Worm (Caenorhabditis elegans) whole organism, L1 larva: ENCODE results near the gene F26G1.10.

Experiments used
- C16A3.4 ChIP-seq: fragments of 150-350 bp; optimal IDR thresholded peaks from 2 replicates; lab custom pipeline; 2014; ENCODE audit warnings: missing biosample characterization, missing genetic modification characterization
- aha-1 ChIP-seq: fragments of 150-350 bp; optimal IDR thresholded peaks from 2 replicates; lab custom pipeline; 2014; ENCODE audit warnings: missing biosample characterization, missing genetic modification characterization
- ama-1 ChIP-seq: fragments of 150-350 bp; optimal IDR thresholded peaks from 2 replicates; lab custom pipeline; 2014
- ceh-8 ChIP-seq: fragments of 200-800 bp; sonication (Bioruptor generic); optimal IDR thresholded peaks from 2 replicates; lab custom pipeline; 2018; ENCODE audit warnings: mild to moderate bottlenecking, missing genetic modification characterization, moderate library complexity, missing compliant biosample characterization
- efl-1 ChIP-seq, 4 experiments: fragments of 150-350 bp; optimal IDR thresholded peaks in 3 of 4; peaks in 1 of 4; 1 replicate in 1 of 4; 2 replicates in 3 of 4; lab custom pipeline; 2014; ENCODE audit warnings: missing biosample characterization in 2 of 4, missing genetic modification characterization in 2 of 4, missing genetic modification reagents in 2 of 4
- elt-3 ChIP-seq, 6 experiments: fragments of 150-350 bp in 1 of 6; sonication (generic microtip); optimal IDR thresholded peaks; 2 replicates each; lab custom pipeline; 2017 to 2018; ENCODE audit warnings: missing biosample characterization in 6 of 6, missing genetic modification characterization in 6 of 6, inconsistent platforms in 1 of 6
- fkh-4 ChIP-seq: sonication (generic microtip); optimal IDR thresholded peaks from 2 replicates; lab custom pipeline; 2016; ENCODE audit warnings: missing compliant biosample characterization, missing genetic modification characterization, borderline replicate concordance
- fkh-8 ChIP-seq: sonication (generic microtip); optimal IDR thresholded peaks from 2 replicates; lab custom pipeline; 2016; ENCODE audit warnings: mild to moderate bottlenecking, missing genetic modification characterization, missing compliant biosample characterization
- hlh-17 ChIP-seq: fragments of 200-800 bp; sonication (Bioruptor generic); optimal IDR thresholded peaks from 2 replicates; lab custom pipeline; 2018; ENCODE audit warnings: missing genetic modification characterization, mild to moderate bottlenecking, missing compliant biosample characterization, moderate library complexity, borderline replicate concordance
- irx-1 ChIP-seq: sonication (generic microtip); optimal IDR thresholded peaks from 2 replicates; lab custom pipeline; 2016; ENCODE audit warnings: missing genetic modification characterization, missing compliant biosample characterization
- isw-1 ChIP-seq: fragments of 200-800 bp; sonication (Bioruptor generic); IDR thresholded peaks from 2 replicates; pipeline ENCODE4 v1.3.6; 2022; ENCODE audit warnings: missing genetic modification characterization, missing compliant biosample characterization
- lin-14 ChIP-seq: fragments of 200-800 bp; sonication (Bioruptor generic); optimal IDR thresholded peaks from 2 replicates; lab custom pipeline; 2018; ENCODE audit warnings: mild to moderate bottlenecking, missing genetic modification characterization, moderate library complexity, missing compliant biosample characterization
- lin-15B ChIP-seq: fragments of 150-350 bp; sonication (generic microtip); optimal IDR thresholded peaks from 3 replicates; lab custom pipeline; 2014; ENCODE audit warnings: missing biosample characterization, missing genetic modification characterization
- lin-35 ChIP-seq, 2 experiments: fragments of 150-350 bp; optimal IDR thresholded peaks; 2 replicates each; lab custom pipeline; 2014; ENCODE audit warnings: missing biosample characterization in 2 of 2, missing genetic modification characterization in 2 of 2, missing genetic modification reagents in 2 of 2
- lin-39 ChIP-seq: fragments of 150-350 bp; optimal IDR thresholded peaks from 2 replicates; lab custom pipeline; 2014; ENCODE audit warnings: missing biosample characterization, missing genetic modification reagents, missing genetic modification characterization
- lsy-2 ChIP-seq, 2 experiments: fragments of 150-350 bp; optimal IDR thresholded peaks; 2 replicates each; lab custom pipeline; 2014; ENCODE audit warnings: missing biosample characterization in 2 of 2, missing genetic modification characterization in 2 of 2
- mdl-1 ChIP-seq, 2 experiments: fragments of 150-350 bp; optimal IDR thresholded peaks; 2 replicates each; lab custom pipeline; 2014 to 2017; ENCODE audit warnings: missing biosample characterization in 2 of 2, missing genetic modification characterization in 2 of 2, inconsistent platforms in 1 of 2
- mef-2 ChIP-seq: fragments of 150-350 bp; optimal IDR thresholded peaks from 2 replicates; lab custom pipeline; 2014; ENCODE audit warnings: missing biosample characterization, missing genetic modification characterization
- mep-1 ChIP-seq: fragments of 150-350 bp; optimal IDR thresholded peaks from 2 replicates; lab custom pipeline; 2014; ENCODE audit warnings: missing biosample characterization, missing genetic modification characterization
- nhr-19 ChIP-seq: fragments of 200-800 bp; sonication (Bioruptor generic); conservative IDR thresholded peaks from 2 replicates; pipeline ENCODE4 v1.3.6; 2022; ENCODE audit warnings: missing genetic modification characterization, missing compliant biosample characterization
- nhr-20 ChIP-seq: sonication (generic microtip); optimal IDR thresholded peaks from 2 replicates; lab custom pipeline; 2016; ENCODE audit warnings: mild to moderate bottlenecking, missing genetic modification characterization, missing compliant biosample characterization
- nhr-28 ChIP-seq: fragments of 150-350 bp; optimal IDR thresholded peaks from 2 replicates; lab custom pipeline; 2014; ENCODE audit warnings: missing biosample characterization, missing genetic modification characterization
- nhr-47 ChIP-seq: sonication (generic microtip); optimal IDR thresholded peaks from 2 replicates; lab custom pipeline; 2016; ENCODE audit warnings: mild to moderate bottlenecking, missing genetic modification characterization, moderate library complexity, missing compliant biosample characterization
- nhr-71 ChIP-seq: sonication (generic microtip); optimal IDR thresholded peaks from 2 replicates; lab custom pipeline; 2016; ENCODE audit warnings: mild to moderate bottlenecking, missing genetic modification characterization, moderate library complexity, missing compliant biosample characterization
- nhr-85 ChIP-seq: sonication (generic microtip); peaks from one replicate; lab custom pipeline; 2016; ENCODE audit warnings: missing genetic modification characterization, inconsistent platforms, missing compliant biosample characterization
- nhr-90 ChIP-seq: sonication (generic microtip); optimal IDR thresholded peaks from 2 replicates; lab custom pipeline; 2016; ENCODE audit warnings: mild to moderate bottlenecking, missing genetic modification characterization, missing compliant biosample characterization; ENCODE audit not compliant: poor library complexity
- rnt-1 ChIP-seq: sonication (generic microtip); optimal IDR thresholded peaks from 2 replicates; lab custom pipeline; 2016; ENCODE audit warnings: mild to moderate bottlenecking, missing genetic modification characterization, moderate library complexity, missing compliant biosample characterization
- snpc-4 ChIP-seq: fragments of 150-350 bp; optimal IDR thresholded peaks from 2 replicates; lab custom pipeline; 2014; ENCODE audit warnings: missing biosample characterization, missing genetic modification characterization
- snu-23 ChIP-seq: sonication (generic microtip); optimal IDR thresholded peaks from 2 replicates; lab custom pipeline; 2016; ENCODE audit warnings: missing genetic modification characterization, missing compliant biosample characterization
- tbx-2 ChIP-seq: sonication (generic microtip); optimal IDR thresholded peaks from 2 replicates; lab custom pipeline; 2016; ENCODE audit warnings: missing genetic modification characterization, missing compliant biosample characterization
- tlp-1 ChIP-seq: fragments of 150-350 bp; optimal IDR thresholded peaks from 2 replicates; lab custom pipeline; 2014; ENCODE audit warnings: missing biosample characterization, missing genetic modification characterization
- unc-130 ChIP-seq: fragments of 150-350 bp; optimal IDR thresholded peaks from 2 replicates; lab custom pipeline; 2017; ENCODE audit warnings: missing biosample characterization, missing genetic modification characterization, inconsistent platforms
- zag-1 ChIP-seq: fragments of 150-350 bp; optimal IDR thresholded peaks from 2 replicates; lab custom pipeline; 2014; ENCODE audit warnings: missing biosample characterization, missing genetic modification characterization
- ztf-11 ChIP-seq, 2 experiments: sonication (generic microtip); optimal IDR thresholded peaks; 2 replicates each; lab custom pipeline; 2016 to 2017; ENCODE audit warnings: missing genetic modification characterization in 2 of 2, missing biosample characterization in 1 of 2, missing compliant biosample characterization in 1 of 2

Gene F26G1.10

ce11 chrII:4748374-4748773, 25.8 kb upstream of the F26G1.10 start:
- no peak for TF ChIP-seq lin-15B (tag; lab: Kevin White, UChicago)
- TF ChIP-seq lin-14 (GFP tag; lab: Kevin White, UChicago), result peak; percentile 5
- peak; percentile 3 for TF ChIP-seq unc-130 (tag; lab: Kevin White, UChicago)
- no peak for TF ChIP-seq ceh-8 (GFP tag; lab: Kevin White, UChicago)
- TF ChIP-seq elt-3 (tag; optimal IDR thresholded peaks at IDR 0.05; lab: Kevin White, UChicago), result peak in 3 of 6 experiments; percentile 27 to 65 (median 46)
- peak; percentile 56 for TF ChIP-seq nhr-71
- TF ChIP-seq tbx-2, result peak; percentile 31
- TF ChIP-seq snu-23 (GFP tag; lab: Kevin White, UChicago), result peak; percentile 6
- TF ChIP-seq lin-35 (GFP tag; optimal IDR thresholded peaks at IDR 0.05; lab: Kevin White, UChicago), result peak in 1 of 2 experiments; percentile 14
- peak; percentile 1 for TF ChIP-seq mep-1 (tag; lab: Kevin White, UChicago)
- TF ChIP-seq nhr-20 (tag; lab: Kevin White, UChicago), result peak; percentile 61
- TF ChIP-seq nhr-85, result peak; percentile 87
- TF ChIP-seq efl-1 (optimal IDR thresholded peaks at IDR 0.05; lab: Kevin White, UChicago), result no peak
- TF ChIP-seq efl-1 (GFP tag; optimal IDR thresholded peaks at IDR 0.05 in 1 of 2; lab: Kevin White, UChicago), result peak in 1 of 2 experiments; percentile 93
- TF ChIP-seq irx-1, result no peak
- peak in 1 of 2 experiments; percentile 48 for TF ChIP-seq mdl-1 (tag; optimal IDR thresholded peaks at IDR 0.05; lab: Kevin White, UChicago)
- peak; percentile 41 for TF ChIP-seq nhr-19 (GFP tag; lab: Robert Waterston, UW)

ce11 chrII:4749581-4749980, 24.6 kb upstream of the F26G1.10 start, which contains the start of gene F41C3.2:
Gene F41C3.2, plus strand, starts transcription at chrII:4749968.
- TF ChIP-seq snu-23 (GFP tag; lab: Kevin White, UChicago), result peak; percentile 6
- no peak for TF ChIP-seq fkh-8 (tag; lab: Kevin White, UChicago)
- peak in 3 of 6 experiments; percentile 18 to 83 (median 35) for TF ChIP-seq elt-3 (tag; optimal IDR thresholded peaks at IDR 0.05; lab: Kevin White, UChicago)
- no peak for TF ChIP-seq rnt-1 (tag; lab: Kevin White, UChicago)
- no peak for TF ChIP-seq fkh-4 (tag; lab: Kevin White, UChicago)
- TF ChIP-seq lin-14 (GFP tag; lab: Kevin White, UChicago), result peak; percentile 17
- TF ChIP-seq lsy-2 (tag; optimal IDR thresholded peaks at IDR 0.05; lab: Kevin White, UChicago), result peak in 1 of 2 experiments; percentile 58
- peak; percentile 22 for TF ChIP-seq nhr-71
- peak; percentile 83 for TF ChIP-seq nhr-85
- peak; percentile 18 for TF ChIP-seq nhr-20 (tag; lab: Kevin White, UChicago)
- peak; percentile 26 for TF ChIP-seq nhr-47 (tag; lab: Kevin White, UChicago)
- no peak for TF ChIP-seq nhr-28 (tag; lab: Kevin White, UChicago)
- peak; percentile 56 for TF ChIP-seq nhr-90 (tag; lab: Kevin White, UChicago)

ce11 chrII:4752257-4752728, 21.9 kb upstream of the F26G1.10 start, which contains the start of gene F41C3.1:
Gene F41C3.1, plus strand, starts transcription at chrII:4752307.
- TF ChIP-seq hlh-17 (GFP tag; lab: Kevin White, UChicago), result no peak
- TF ChIP-seq nhr-85, result peak; percentile 8

- TF ChIP-seq C16A3.4, result no peak
These were observed 21.0 kb upstream of the F26G1.10 start, which contains the start of gene C27D9.1 for ce11 chrII:4753133-4753532. Gene C27D9.1, plus strand, starts transcription at chrII:4753413.

- TF ChIP-seq lin-39, result no peak
These were observed 18.5 kb upstream of the F26G1.10 start for ce11 chrII:4755654-4756053.

ce11 chrII:4756751-4757150, 17.4 kb upstream of the F26G1.10 start, which contains the start of gene C27D9.2:
Gene C27D9.2, minus strand, starts transcription at chrII:4756851.
- no peak for TF ChIP-seq zag-1 (tag; lab: Kevin White, UChicago)
- no peak for TF ChIP-seq tbx-2
- TF ChIP-seq ztf-11 (tag; optimal IDR thresholded peaks at IDR 0.05; lab: Kevin White, UChicago), result no peak
- TF ChIP-seq aha-1 (tag; lab: Kevin White, UChicago), result no peak
- TF ChIP-seq fkh-4 (tag; lab: Kevin White, UChicago), result no peak
- no peak for TF ChIP-seq C16A3.4
- TF ChIP-seq lsy-2 (tag; optimal IDR thresholded peaks at IDR 0.05; lab: Kevin White, UChicago), result no peak
- no peak for TF ChIP-seq ama-1 (lab: Kevin White, UChicago)
- TF ChIP-seq tlp-1 (tag; lab: Kevin White, UChicago), result no peak
- no peak for TF ChIP-seq nhr-19 (GFP tag; lab: Robert Waterston, UW)
- TF ChIP-seq mdl-1 (tag; optimal IDR thresholded peaks at IDR 0.05; lab: Kevin White, UChicago), result no peak
- TF ChIP-seq snpc-4 (tag; lab: Kevin White, UChicago), result no peak
- TF ChIP-seq fkh-8 (tag; lab: Kevin White, UChicago), result no peak
- no peak for TF ChIP-seq mef-2 (tag; lab: Kevin White, UChicago)
- TF ChIP-seq isw-1 (GFP tag; lab: Robert Waterston, UW), result no peak
- TF ChIP-seq nhr-90 (tag; lab: Kevin White, UChicago), result no peak
- no peak for TF ChIP-seq nhr-20 (tag; lab: Kevin White, UChicago)
- no peak for TF ChIP-seq elt-3 (tag; optimal IDR thresholded peaks at IDR 0.05; lab: Kevin White, UChicago)
- TF ChIP-seq nhr-47 (tag; lab: Kevin White, UChicago), result no peak
